Fruit fly (Drosophila melanogaster): ENCODE results near the gene ACXD.

ACXD gene

dm6 chr3L:2262515-2262944 is 25.1 kb downstream of the ACXD start, which contains the start of the genes oxt and CG13807 (continued):
- TF ChIP-seq CG7271 (tag; optimal IDR thresholded peaks at IDR 0.05) = peak; percentile 80
- peak; percentile 66 for TF ChIP-seq ems (GFP tag; optimal IDR thresholded peaks at IDR 0.05)
- no peak for TF ChIP-seq repo (GFP tag; optimal IDR thresholded peaks at IDR 0.05)
- peak; percentile 85 for TF ChIP-seq stc (GFP tag; IDR thresholded peaks at IDR 0.05)
- TF ChIP-seq zen (tag; optimal IDR thresholded peaks at IDR 0.05) = peak; percentile 83
- TF ChIP-seq Atf6 (GFP tag; IDR thresholded peaks at IDR 0.05) = peak; percentile 85
- TF ChIP-seq gcm2 (GFP tag; optimal IDR thresholded peaks at IDR 0.05) = peak; percentile 60
- peak; percentile 69 for TF ChIP-seq CG8290 (GFP tag; optimal IDR thresholded peaks at IDR 0.05)
- TF ChIP-seq CG8290 (tag; optimal IDR thresholded peaks at IDR 0.05) = peak; percentile 52 to 79
- peak; percentile 99 for TF ChIP-seq CG3995 (GFP tag; optimal IDR thresholded peaks at IDR 0.05)
- peak; percentile 88 for TF ChIP-seq CG7372 (GFP tag; IDR thresholded peaks at IDR 0.05)

- TF ChIP-seq CG13287 (GFP tag; IDR thresholded peaks at IDR 0.05; ENCODE audit: partially characterized antibody) = peak; percentile 94
- TF ChIP-seq CG6765 (GFP tag; optimal IDR thresholded peaks at IDR 0.05) = no peak
- TF ChIP-seq MBD-R2 (GFP tag; IDR thresholded peaks at IDR 0.05) = peak; percentile 95
- TF ChIP-seq CG9727 (GFP tag; optimal IDR thresholded peaks at IDR 0.05) = no peak
- no peak for TF ChIP-seq CG30431 (GFP tag; optimal IDR thresholded peaks at IDR 0.05)
- TF ChIP-seq Mes4 (GFP tag; optimal IDR thresholded peaks at IDR 0.05) = peak; percentile 8
- TF ChIP-seq Awh (GFP tag; IDR thresholded peaks at IDR 0.05) = no peak
- TF ChIP-seq CG12299 (tag; optimal IDR thresholded peaks at IDR 0.05) = no peak
- peak; percentile 85 for TF ChIP-seq MESR4 (GFP tag; optimal IDR thresholded peaks at IDR 0.05)
- no peak for TF ChIP-seq CG18599 (GFP tag; optimal IDR thresholded peaks at IDR 0.05)
- peak; percentile 74 for TF ChIP-seq phol (tag; optimal IDR thresholded peaks at IDR 0.05)
- peak; percentile 63 for TF ChIP-seq YL-1 (GFP tag; optimal IDR thresholded peaks at IDR 0.05)
- peak; percentile 30 for TF ChIP-seq Dp (GFP tag; optimal IDR thresholded peaks at IDR 0.05)
- TF ChIP-seq sens (GFP tag) = peak; percentile 78
- peak; percentile 54 for TF ChIP-seq emc (GFP tag; optimal IDR thresholded peaks at IDR 0.05)
- peak; percentile 56 for TF ChIP-seq Adf1 (GFP tag; IDR thresholded peaks at IDR 0.05)
- TF ChIP-seq sisA (GFP tag; IDR thresholded peaks at IDR 0.05) = peak; percentile 59
- no peak for TF ChIP-seq scrt (GFP tag; optimal IDR thresholded peaks at IDR 0.05)
- no peak for TF ChIP-seq Fer1 (GFP tag; optimal IDR thresholded peaks at IDR 0.05)
- TF ChIP-seq HLH3B (GFP tag; IDR thresholded peaks at IDR 0.05) = no peak
- TF ChIP-seq cg (GFP tag; optimal IDR thresholded peaks at IDR 0.05) = no peak
- TF ChIP-seq vnd (GFP tag; IDR thresholded peaks at IDR 0.05; ENCODE audit: partially characterized antibody) = peak; percentile 87
- TF ChIP-seq Med (GFP tag) = peak; percentile 86
- no peak for TF ChIP-seq CG17829 (tag; optimal IDR thresholded peaks at IDR 0.05)
- peak; percentile 97 for TF ChIP-seq CG6791 (GFP tag; IDR thresholded peaks at IDR 0.05; ENCODE audit: partially characterized antibody)
- no peak for TF ChIP-seq CG17361 (GFP tag; IDR thresholded peaks at IDR 0.05)
- TF ChIP-seq CG9876 (GFP tag; optimal IDR thresholded peaks at IDR 0.05) = peak; percentile 26
- peak; percentile 83 for TF ChIP-seq Abd-B (GFP tag; optimal IDR thresholded peaks at IDR 0.05)
- TF ChIP-seq CG7745 (tag; optimal IDR thresholded peaks at IDR 0.05) = no peak
- TF ChIP-seq Gsc (GFP tag; IDR thresholded peaks at IDR 0.05) = no peak
- no peak for TF ChIP-seq CG12769 (tag; optimal IDR thresholded peaks at IDR 0.05)
- no peak for TF ChIP-seq CG16779 (GFP tag; IDR thresholded peaks at IDR 0.05)
- TF ChIP-seq gt (GFP tag; IDR thresholded peaks at IDR 0.05) = no peak
- TF ChIP-seq CG2712 (tag; optimal IDR thresholded peaks at IDR 0.05) = no peak
- no peak for TF ChIP-seq CG3838 (GFP tag; optimal IDR thresholded peaks at IDR 0.05)
- peak in 1 of 2 experiments; percentile 3 for TF ChIP-seq Pdp1 (GFP tag; optimal IDR thresholded peaks at IDR 0.05)
- peak; percentile 63 for TF ChIP-seq her (GFP tag; optimal IDR thresholded peaks at IDR 0.05)
- no peak for TF ChIP-seq danr (GFP tag; IDR thresholded peaks at IDR 0.05)
Measured at dm6 chr3L:2265692-2266444, 28.5 kb downstream of the ACXD start, which contains the start of the genes ecd and CG13806. Gene ecd (minus strand): TSS chr3L:2265857. Gene CG13806 (plus strand): TSS chr3L:2266394.
